Worm (Caenorhabditis elegans) whole organism, L1 larva: ENCODE results near the gene C05D12.3.
A peak's percentile ranks its signal among the peaks of the same experiment; 100 is the strongest.

Experiments
- C16A3.4 ChIP-seq: fragments of 150-350 bp; optimal IDR thresholded peaks from 2 replicates; lab custom pipeline; 2014; ENCODE audit warnings: missing biosample characterization, missing genetic modification characterization
- aha-1 ChIP-seq: fragments of 150-350 bp; optimal IDR thresholded peaks from 2 replicates; lab custom pipeline; 2014; ENCODE audit warnings: missing biosample characterization, missing genetic modification characterization
- aly-2 ChIP-seq: fragments of 150-350 bp; optimal IDR thresholded peaks from 2 replicates; lab custom pipeline; 2014; ENCODE audit warnings: missing biosample characterization, missing genetic modification characterization
- ama-1 ChIP-seq: fragments of 150-350 bp; optimal IDR thresholded peaks from 2 replicates; lab custom pipeline; 2014
- blmp-1 ChIP-seq: fragments of 150-350 bp; optimal IDR thresholded peaks from 2 replicates; lab custom pipeline; 2014; ENCODE audit warnings: missing biosample characterization, missing genetic modification characterization
- ceh-63 ChIP-seq: fragments of 200-800 bp; sonication (Bioruptor generic); optimal IDR thresholded peaks from 2 replicates; lab custom pipeline; 2018; ENCODE audit warnings: mild to moderate bottlenecking, missing genetic modification characterization, missing compliant biosample characterization
- ceh-8 ChIP-seq: fragments of 200-800 bp; sonication (Bioruptor generic); optimal IDR thresholded peaks from 2 replicates; lab custom pipeline; 2018; ENCODE audit warnings: mild to moderate bottlenecking, missing genetic modification characterization, moderate library complexity, missing compliant biosample characterization
- ceh-82 ChIP-seq, 3 experiments: fragments of 150-350 bp in 1 of 3; sonication (generic microtip) in 2 of 3; optimal IDR thresholded peaks; 2 replicates each; lab custom pipeline; 2014 to 2017; ENCODE audit warnings: missing biosample characterization in 3 of 3, missing genetic modification characterization in 3 of 3
- ceh-88 ChIP-seq: fragments of 200-800 bp; sonication (Bioruptor generic); IDR thresholded peaks from 2 replicates; pipeline ENCODE4 v1.3.6; 2022; ENCODE audit warnings: missing genetic modification characterization, missing compliant biosample characterization
- ceh-90 ChIP-seq: sonication (generic microtip); optimal IDR thresholded peaks from 2 replicates; lab custom pipeline; 2016; ENCODE audit warnings: missing genetic modification characterization, missing compliant biosample characterization
- dsc-1 ChIP-seq: sonication (generic microtip); optimal IDR thresholded peaks from 2 replicates; lab custom pipeline; 2016; ENCODE audit warnings: mild to moderate bottlenecking, missing genetic modification characterization, missing compliant biosample characterization
- efl-3 ChIP-seq: fragments of 200-800 bp; sonication (Bioruptor generic); optimal IDR thresholded peaks from 2 replicates; lab custom pipeline; 2018; ENCODE audit warnings: mild to moderate bottlenecking, missing genetic modification characterization, missing compliant biosample characterization
- elt-2 ChIP-seq: sonication (generic microtip); optimal IDR thresholded peaks from 2 replicates; lab custom pipeline; 2016; ENCODE audit warnings: missing genetic modification characterization, mild to moderate bottlenecking, inconsistent platforms, missing compliant biosample characterization, missing genetic modification reagents
- fkh-4 ChIP-seq: sonication (generic microtip); optimal IDR thresholded peaks from 2 replicates; lab custom pipeline; 2016; ENCODE audit warnings: missing compliant biosample characterization, missing genetic modification characterization, borderline replicate concordance
- fkh-8 ChIP-seq: sonication (generic microtip); optimal IDR thresholded peaks from 2 replicates; lab custom pipeline; 2016; ENCODE audit warnings: mild to moderate bottlenecking, missing genetic modification characterization, missing compliant biosample characterization
- hlh-17 ChIP-seq: fragments of 200-800 bp; sonication (Bioruptor generic); optimal IDR thresholded peaks from 2 replicates; lab custom pipeline; 2018; ENCODE audit warnings: missing genetic modification characterization, mild to moderate bottlenecking, missing compliant biosample characterization, moderate library complexity, borderline replicate concordance
- hlh-4 ChIP-seq: sonication (generic microtip); optimal IDR thresholded peaks from 2 replicates; lab custom pipeline; 2016; ENCODE audit warnings: mild to moderate bottlenecking, missing genetic modification characterization, missing compliant biosample characterization
- irx-1 ChIP-seq: sonication (generic microtip); optimal IDR thresholded peaks from 2 replicates; lab custom pipeline; 2016; ENCODE audit warnings: missing genetic modification characterization, missing compliant biosample characterization
- lir-3 ChIP-seq: sonication (generic microtip); optimal IDR thresholded peaks from 2 replicates; lab custom pipeline; 2016; ENCODE audit warnings: mild to moderate bottlenecking, missing genetic modification characterization, moderate library complexity, missing compliant biosample characterization; ENCODE audit not compliant: poor library complexity
- mdl-1 ChIP-seq, 2 experiments: fragments of 150-350 bp; optimal IDR thresholded peaks; 2 replicates each; lab custom pipeline; 2014 to 2017; ENCODE audit warnings: missing biosample characterization in 2 of 2, missing genetic modification characterization in 2 of 2, inconsistent platforms in 1 of 2
- mep-1 ChIP-seq: fragments of 150-350 bp; optimal IDR thresholded peaks from 2 replicates; lab custom pipeline; 2014; ENCODE audit warnings: missing biosample characterization, missing genetic modification characterization
- nhr-12 ChIP-seq: sonication (generic microtip); optimal IDR thresholded peaks from 2 replicates; lab custom pipeline; 2017; ENCODE audit warnings: missing biosample characterization, missing genetic modification characterization
- nhr-20 ChIP-seq: sonication (generic microtip); optimal IDR thresholded peaks from 2 replicates; lab custom pipeline; 2016; ENCODE audit warnings: mild to moderate bottlenecking, missing genetic modification characterization, missing compliant biosample characterization
- nhr-237 ChIP-seq: fragments of 150-350 bp; optimal IDR thresholded peaks from 2 replicates; lab custom pipeline; 2014; ENCODE audit warnings: missing biosample characterization, missing genetic modification characterization
- nhr-28 ChIP-seq: fragments of 150-350 bp; optimal IDR thresholded peaks from 2 replicates; lab custom pipeline; 2014; ENCODE audit warnings: missing biosample characterization, missing genetic modification characterization
- nhr-77 ChIP-seq: fragments of 150-350 bp; optimal IDR thresholded peaks from 2 replicates; lab custom pipeline; 2014; ENCODE audit warnings: missing biosample characterization, missing genetic modification characterization
- nhr-84 ChIP-seq: sonication (generic microtip); optimal IDR thresholded peaks from 2 replicates; lab custom pipeline; 2017; ENCODE audit warnings: missing biosample characterization, missing genetic modification characterization
- nhr-90 ChIP-seq: sonication (generic microtip); optimal IDR thresholded peaks from 2 replicates; lab custom pipeline; 2016; ENCODE audit warnings: mild to moderate bottlenecking, missing genetic modification characterization, missing compliant biosample characterization; ENCODE audit not compliant: poor library complexity
- rnt-1 ChIP-seq: sonication (generic microtip); optimal IDR thresholded peaks from 2 replicates; lab custom pipeline; 2016; ENCODE audit warnings: mild to moderate bottlenecking, missing genetic modification characterization, moderate library complexity, missing compliant biosample characterization
- snu-23 ChIP-seq: sonication (generic microtip); optimal IDR thresholded peaks from 2 replicates; lab custom pipeline; 2016; ENCODE audit warnings: missing genetic modification characterization, missing compliant biosample characterization
- sptf-1 ChIP-seq: fragments of 150-350 bp; optimal IDR thresholded peaks from 2 replicates; lab custom pipeline; 2014; ENCODE audit warnings: missing biosample characterization, missing genetic modification characterization
- swsn-7 ChIP-seq: sonication (generic microtip); optimal IDR thresholded peaks from 2 replicates; lab custom pipeline; 2016; ENCODE audit warnings: missing genetic modification characterization, missing compliant biosample characterization
- tbx-2 ChIP-seq: sonication (generic microtip); optimal IDR thresholded peaks from 2 replicates; lab custom pipeline; 2016; ENCODE audit warnings: missing genetic modification characterization, missing compliant biosample characterization
- unc-30 ChIP-seq: sonication (generic microtip); optimal IDR thresholded peaks from 2 replicates; lab custom pipeline; 2017; ENCODE audit warnings: missing biosample characterization, missing genetic modification characterization
- unc-62 ChIP-seq: fragments of 150-350 bp; optimal IDR thresholded peaks from 2 replicates; lab custom pipeline; 2014; ENCODE audit warnings: missing biosample characterization, missing genetic modification reagents, missing genetic modification characterization
- unc-86 ChIP-seq: sonication (generic microtip); optimal IDR thresholded peaks from 2 replicates; lab custom pipeline; 2016; ENCODE audit warnings: missing genetic modification characterization, missing compliant biosample characterization
- vab-15 ChIP-seq: sonication (generic microtip); optimal IDR thresholded peaks from 2 replicates; lab custom pipeline; 2017; ENCODE audit warnings: missing genotype, mild to moderate bottlenecking, missing genetic modification characterization, missing compliant biosample characterization
- xbp-1 ChIP-seq: sonication (generic microtip); optimal IDR thresholded peaks from 2 replicates; lab custom pipeline; 2016; ENCODE audit warnings: missing genetic modification characterization, missing compliant biosample characterization
- zip-4 ChIP-seq: fragments of 200-800 bp; sonication (Bioruptor generic); optimal IDR thresholded peaks from 2 replicates; lab custom pipeline; 2018; ENCODE audit warnings: mild to moderate bottlenecking, missing genetic modification characterization, moderate library complexity, missing compliant biosample characterization

Gene C05D12.3

DNA sequence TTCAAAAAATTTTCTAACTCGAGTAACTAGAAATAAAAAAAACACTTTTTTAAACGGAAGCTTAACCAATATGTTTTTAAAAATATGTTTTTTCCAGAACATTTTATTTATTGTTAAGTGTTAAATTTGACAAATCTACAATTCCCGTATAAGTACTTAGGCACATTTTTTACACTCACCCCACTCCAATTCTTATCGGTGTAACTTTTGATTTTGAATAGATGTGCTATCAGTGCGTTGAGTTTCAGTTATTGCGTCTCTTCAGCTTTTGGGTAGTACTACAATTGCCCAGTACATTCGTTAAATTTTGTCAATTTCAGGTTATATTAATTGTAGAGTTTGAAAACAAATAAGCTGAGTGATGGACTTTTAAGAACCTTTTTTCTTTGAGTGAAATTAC lies 1.0 kb upstream of the C05D12.3 start:
- TF ChIP-seq nhr-28 = no peak
- no peak for TF ChIP-seq vab-15 (tag; lab: Kevin White, UChicago)
- TF ChIP-seq elt-2 (tag; lab: Kevin White, UChicago) = peak; percentile 8
- no peak for TF ChIP-seq nhr-84 (tag; lab: Kevin White, UChicago)
- TF ChIP-seq ceh-82 (tag; optimal IDR thresholded peaks at IDR 0.05; lab: Kevin White, UChicago) = no peak
- TF ChIP-seq hlh-4 (tag; lab: Kevin White, UChicago) = no peak
- no peak for TF ChIP-seq sptf-1 (tag; lab: Kevin White, UChicago)
- TF ChIP-seq fkh-8 (tag; lab: Kevin White, UChicago) = no peak

DNA sequence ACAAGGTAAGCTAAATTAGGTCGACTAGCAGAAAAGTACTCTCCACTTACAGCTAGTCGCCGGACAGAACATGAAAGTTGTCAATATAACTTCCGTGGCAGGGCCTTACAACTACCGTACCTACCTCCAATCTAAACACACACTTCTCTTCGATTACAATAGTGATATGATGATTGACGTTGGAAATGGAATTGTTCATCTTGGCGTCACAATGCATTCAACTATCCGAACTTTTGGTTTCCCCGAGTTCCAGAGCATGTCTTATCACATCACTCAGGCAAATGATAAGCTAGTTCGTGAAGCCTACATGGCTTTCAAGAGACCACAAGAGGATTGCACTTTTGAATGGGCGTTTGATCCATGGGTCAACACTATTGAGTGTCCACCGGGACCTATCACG lies 2.3 kb downstream of the C05D12.3 start:
- TF ChIP-seq hlh-17 (GFP tag; lab: Kevin White, UChicago) (no peak), ceh-82 (tag; optimal IDR thresholded peaks at IDR 0.05; lab: Kevin White, UChicago) (no peak), nhr-77 (tag; lab: Kevin White, UChicago) (no peak), rnt-1 (no peak), ceh-88 (GFP tag; lab: Robert Waterston, UW) (no peak), mep-1 (tag; lab: Kevin White, UChicago) (no peak)

DNA sequence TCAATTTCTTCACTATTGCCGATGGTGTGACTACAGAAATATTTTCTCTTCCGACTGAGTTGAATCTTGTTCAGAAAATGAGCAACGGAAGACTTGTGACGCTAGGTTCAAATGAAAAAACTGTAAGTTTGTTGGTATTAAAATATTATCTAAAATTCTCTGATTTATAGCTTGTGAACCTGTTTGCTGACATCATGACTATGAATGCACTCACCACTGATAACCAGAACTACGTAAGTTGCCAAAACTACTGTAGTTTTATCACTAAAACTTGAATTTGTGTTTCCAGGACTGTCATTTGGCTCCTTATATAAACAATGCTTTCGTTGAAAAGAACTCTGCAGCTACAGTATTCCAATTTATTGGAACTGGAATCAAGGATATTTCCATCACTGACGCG lies 3.5 kb downstream of the C05D12.3 start:
- TF ChIP-seq irx-1 (tag; lab: Kevin White, UChicago) (no peak), unc-86 (no peak), ceh-8 (GFP tag; lab: Kevin White, UChicago) (no peak), tbx-2 (tag; lab: Kevin White, UChicago) (no peak), mep-1 (tag; lab: Kevin White, UChicago) (no peak), fkh-4 (tag; lab: Kevin White, UChicago) (no peak), elt-2 (tag; lab: Kevin White, UChicago) (peak; percentile 10), unc-30 (tag; lab: Kevin White, UChicago) (no peak)

DNA sequence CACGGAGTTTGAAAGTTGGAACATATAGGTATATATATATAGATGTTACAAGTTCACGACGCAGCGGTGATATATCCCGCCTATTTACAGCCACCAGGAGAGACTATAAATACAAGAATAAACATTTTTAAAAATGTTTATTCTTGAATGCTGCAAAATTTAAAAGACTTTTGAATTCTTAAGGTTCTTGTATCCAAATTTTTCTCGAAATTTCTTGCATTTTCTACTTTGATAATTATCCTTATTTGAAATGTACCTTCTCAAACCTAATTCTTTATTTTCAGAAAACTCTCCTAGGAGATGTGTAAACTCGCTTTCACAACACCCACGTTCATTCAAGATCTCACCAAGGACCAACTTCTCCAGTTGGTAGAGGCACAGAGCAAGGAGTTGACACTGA lies 6.5 kb downstream of the C05D12.3 start, which contains the start of gene C05D12.4:
Gene C05D12.4 (plus strand): TSS at position 301 of the 400 bp plus-strand sequence.
- TF ChIP-seq zip-4 (GFP tag; lab: Kevin White, UChicago) (no peak), efl-3 (no peak), swsn-7 (no peak), blmp-1 (no peak), nhr-12 (tag; lab: Kevin White, UChicago) (no peak), hlh-17 (GFP tag; lab: Kevin White, UChicago) (no peak), ceh-63 (no peak), ceh-88 (GFP tag; lab: Robert Waterston, UW) (no peak), unc-86 (no peak), ceh-90 (no peak), nhr-237 (tag; lab: Kevin White, UChicago) (no peak), dsc-1 (no peak), ama-1 (lab: Kevin White, UChicago) (no peak), mdl-1 (tag; optimal IDR thresholded peaks at IDR 0.05; lab: Kevin White, UChicago) (no peak), snu-23 (GFP tag; lab: Kevin White, UChicago) (no peak), aly-2 (no peak), lir-3 (tag; lab: Kevin White, UChicago) (no peak), xbp-1 (no peak), unc-62 (GFP tag; lab: Kevin White, UChicago) (no peak)

DNA sequence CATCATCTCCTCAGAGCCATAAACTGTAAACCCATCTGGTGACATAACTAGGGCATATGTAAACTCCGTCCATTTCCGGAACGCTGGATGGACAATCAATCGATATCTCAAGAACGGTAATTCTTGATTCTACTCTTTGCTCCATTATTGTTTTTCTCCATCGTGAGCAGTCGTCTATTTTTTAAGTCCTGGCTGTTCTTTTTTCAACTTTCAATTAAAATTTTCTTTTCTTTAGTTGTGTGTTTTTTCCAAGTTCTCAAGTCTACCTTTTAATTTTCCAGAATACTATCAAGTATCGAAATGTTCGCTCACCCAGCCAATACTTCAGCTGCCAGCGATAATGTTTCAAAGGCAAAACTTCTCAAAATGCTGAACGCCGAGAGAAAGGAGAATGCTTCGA lies 8.9 kb downstream of the C05D12.3 start, which contains the start of gene C05D12.5:
Gene C05D12.5 (plus strand): TSS at position 301 of the 400 bp plus-strand sequence.
- no peak for TF ChIP-seq fkh-4 (tag; lab: Kevin White, UChicago)
- TF ChIP-seq aly-2 = no peak
- no peak for TF ChIP-seq ceh-90
- TF ChIP-seq nhr-77 (tag; lab: Kevin White, UChicago) = no peak
- no peak for TF ChIP-seq nhr-90
- TF ChIP-seq ceh-8 (GFP tag; lab: Kevin White, UChicago) = no peak
- no peak for TF ChIP-seq tbx-2 (tag; lab: Kevin White, UChicago)
- no peak for TF ChIP-seq C16A3.4
- no peak for TF ChIP-seq nhr-20 (tag; lab: Kevin White, UChicago)
- TF ChIP-seq aha-1 (tag; lab: Kevin White, UChicago) = no peak
